Worm (Caenorhabditis elegans): Measurements from ENCODE around the gene bli-1.

bli-1 gene

DNA sequence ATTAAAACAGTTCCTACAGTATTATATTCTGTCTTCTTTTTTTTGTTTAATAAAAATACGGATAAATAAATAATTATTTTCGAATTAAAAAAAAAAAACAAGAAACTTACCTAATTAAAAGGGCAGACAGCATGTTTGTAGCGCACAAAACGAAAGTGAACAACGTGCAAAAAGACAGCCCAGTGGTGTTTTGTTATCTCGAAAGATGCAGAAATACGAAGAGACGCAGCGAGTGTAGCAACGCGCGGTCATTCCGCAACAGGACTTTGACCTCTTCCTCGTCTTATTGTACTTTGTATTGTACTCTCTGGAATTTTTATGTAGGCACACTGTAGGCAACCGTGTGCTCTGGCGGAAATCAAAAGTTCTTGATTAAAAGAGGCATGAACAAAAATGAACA, 15.1 kb upstream of the bli-1 start, which contains the start of gene gbh-1:
Gene gbh-1 (minus strand): TSS at position 149 of the 400 bp plus-strand sequence.
- TF ChIP-seq mdl-1 (tag; optimal IDR thresholded peaks at IDR 0.05) (no peak), blmp-1 (tag; optimal IDR thresholded peaks at IDR 0.05) (peak; percentile 70), egl-13 (tag; optimal IDR thresholded peaks at IDR 0.05) (no peak), swsn-7 (tag; optimal IDR thresholded peaks at IDR 0.05) (no peak), hpl-2 (GFP tag; optimal IDR thresholded peaks at IDR 0.05) (no peak), sptf-1 (tag; optimal IDR thresholded peaks at IDR 0.05) (no peak), elt-2 (tag; optimal IDR thresholded peaks at IDR 0.05) (peak; percentile 26), skn-1 (tag; optimal IDR thresholded peaks at IDR 0.05) (no peak)

DNA sequence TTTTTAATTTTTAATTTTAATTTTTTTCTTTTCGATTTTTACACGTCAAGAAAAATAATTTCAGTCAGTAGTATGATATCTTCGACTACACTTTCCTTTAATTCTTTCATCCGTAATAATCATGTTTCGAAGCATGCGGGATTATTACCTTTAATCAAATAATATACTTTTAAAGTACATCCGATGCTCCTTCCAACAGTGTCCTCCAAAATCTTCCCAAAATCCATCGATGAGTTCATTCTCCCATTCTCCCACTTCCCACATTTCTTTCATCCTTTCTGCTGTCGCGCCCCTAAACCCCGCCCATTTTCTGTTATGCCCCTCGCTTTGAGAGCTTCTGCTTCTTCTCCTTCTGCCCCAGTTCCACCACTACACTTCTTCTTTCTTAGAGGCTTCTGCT, 14.0 kb upstream of the bli-1 start, which contains the start of gene lgc-57:
Gene lgc-57 (plus strand): TSS at position 301 of the 400 bp plus-strand sequence.
- TF ChIP-seq nhr-84 (tag; optimal IDR thresholded peaks at IDR 0.05) = no peak
- no peak for TF ChIP-seq nhr-28 (tag; optimal IDR thresholded peaks at IDR 0.05)
- TF ChIP-seq ama-1 (optimal IDR thresholded peaks at IDR 0.05) = no peak
- no peak for TF ChIP-seq sox-4 (tag; optimal IDR thresholded peaks at IDR 0.05)
- no peak for TF ChIP-seq fkh-10 (GFP tag; optimal IDR thresholded peaks at IDR 0.05)
- TF ChIP-seq C34B4.2 (tag; optimal IDR thresholded peaks at IDR 0.05) = no peak
- TF ChIP-seq mdl-1 (tag; optimal IDR thresholded peaks at IDR 0.05) = no peak
- TF ChIP-seq Y116A8C.19 (tag; optimal IDR thresholded peaks at IDR 0.05; ENCODE audit: borderline replicate concordance) = no peak
- TF ChIP-seq alr-1 (tag; optimal IDR thresholded peaks at IDR 0.05; ENCODE audit: borderline replicate concordance) = no peak
- no peak for TF ChIP-seq mef-2 (tag; optimal IDR thresholded peaks at IDR 0.05)
- no peak for TF ChIP-seq nhr-12 (tag; optimal IDR thresholded peaks at IDR 0.05)
- TF ChIP-seq swsn-7 (tag; optimal IDR thresholded peaks at IDR 0.05) = no peak
- TF ChIP-seq elt-2 (tag; optimal IDR thresholded peaks at IDR 0.05) = no peak
- no peak for TF ChIP-seq mep-1 (tag; optimal IDR thresholded peaks at IDR 0.05)
- TF ChIP-seq hlh-17 (GFP tag; optimal IDR thresholded peaks at IDR 0.05; ENCODE audit: borderline replicate concordance) = no peak

DNA sequence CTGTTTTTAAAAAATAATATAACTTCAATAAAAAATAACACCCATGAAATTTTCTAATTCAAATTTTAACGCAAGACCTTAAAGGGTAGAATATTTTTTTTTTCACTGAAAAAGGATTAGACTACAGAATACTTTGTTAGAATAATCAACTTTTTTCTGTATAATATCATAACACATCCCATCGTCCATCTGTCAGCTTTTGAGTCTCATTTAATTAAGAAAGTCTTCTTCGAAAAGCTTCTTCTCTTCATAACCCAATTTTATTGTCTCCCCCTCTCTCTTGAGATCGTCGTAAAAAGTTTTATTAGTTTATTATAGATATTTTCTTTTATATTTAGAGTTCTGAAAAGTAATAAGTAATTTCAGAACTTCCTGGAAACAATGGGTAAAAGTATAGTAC, 12.7 kb upstream of the bli-1 start:
- peak; percentile 1 for TF ChIP-seq lin-14 (GFP tag; optimal IDR thresholded peaks at IDR 0.05)
- no peak for TF ChIP-seq hlh-4 (tag; optimal IDR thresholded peaks at IDR 0.05)

DNA sequence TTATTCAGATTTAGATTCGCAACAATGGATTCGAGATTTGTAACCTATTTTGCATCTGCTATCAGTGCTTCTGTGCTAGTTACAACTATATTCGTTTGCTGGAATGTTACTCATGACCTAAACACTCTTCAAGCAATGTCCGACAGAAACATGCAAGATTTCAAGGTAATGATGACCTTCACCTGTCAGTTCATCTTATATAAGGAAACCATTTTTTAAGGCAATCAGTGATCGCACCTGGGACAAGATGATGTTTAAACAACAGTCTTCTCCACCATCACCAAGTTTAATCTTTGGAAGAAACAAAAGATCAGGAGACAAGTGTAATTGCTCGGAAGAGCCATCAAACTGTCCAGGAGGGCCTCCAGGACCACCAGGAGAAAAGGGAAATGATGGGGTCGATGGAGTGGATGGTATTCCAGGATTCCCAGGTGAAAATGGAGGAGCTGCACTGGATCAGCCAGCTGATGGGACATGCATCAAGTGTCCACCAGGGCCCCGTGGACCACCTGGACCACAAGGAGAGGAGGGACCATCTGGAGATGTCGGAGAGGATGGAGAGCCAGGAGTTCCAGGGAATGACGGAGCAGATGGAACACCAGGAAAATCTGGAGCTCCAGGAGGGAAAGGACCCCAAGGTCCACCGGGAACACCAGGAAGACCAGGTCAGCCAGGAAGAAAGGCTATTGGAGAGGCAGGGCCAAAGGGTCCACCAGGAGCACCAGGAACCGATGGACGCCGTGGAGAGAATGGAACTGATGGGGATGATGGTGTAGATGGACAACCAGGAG, 5.0 kb upstream of the bli-1 start, which contains the start of gene col-79:
Gene col-79 (plus strand): TSS at position 20 of the 791 bp plus-strand sequence.
- TF ChIP-seq lin-14 (GFP tag; optimal IDR thresholded peaks at IDR 0.05) = peak; percentile 26
- TF ChIP-seq pag-3 (tag; optimal IDR thresholded peaks at IDR 0.05; ENCODE audit: borderline replicate concordance, insufficient read depth) = no peak
- no peak for TF ChIP-seq mef-2 (tag; optimal IDR thresholded peaks at IDR 0.05)
- no peak for TF ChIP-seq unc-130 (tag; optimal IDR thresholded peaks at IDR 0.05)
- TF ChIP-seq lsy-2 (tag; optimal IDR thresholded peaks at IDR 0.05) = no peak
- no peak for TF ChIP-seq ceh-8 (GFP tag; optimal IDR thresholded peaks at IDR 0.05)
- TF ChIP-seq nhr-237 (tag; optimal IDR thresholded peaks at IDR 0.05) = no peak
- TF ChIP-seq irx-1 (tag; optimal IDR thresholded peaks at IDR 0.05) = no peak
- peak; percentile 76 for TF ChIP-seq nhr-85 (tag)
- TF ChIP-seq nhr-20 (tag; optimal IDR thresholded peaks at IDR 0.05) = peak; percentile 37
- TF ChIP-seq ztf-11 (tag; optimal IDR thresholded peaks at IDR 0.05) = no peak
- TF ChIP-seq ceh-90 (tag; optimal IDR thresholded peaks at IDR 0.05) = no peak
- no peak for TF ChIP-seq egl-13 (tag; optimal IDR thresholded peaks at IDR 0.05)
- no peak for TF ChIP-seq nhr-76 (tag; optimal IDR thresholded peaks at IDR 0.05)
- no peak for TF ChIP-seq vab-15 (tag; optimal IDR thresholded peaks at IDR 0.05)

Data from whole organism, L1 larva.